Worm (Caenorhabditis elegans): ENCODE measurements around the gene hsp-25.

- TF ChIP-seq blmp-1 (tag; optimal IDR thresholded peaks at IDR 0.05), result no peak
- no peak for TF ChIP-seq rnt-1 (tag; optimal IDR thresholded peaks at IDR 0.05)
- TF ChIP-seq pqm-1 (tag; optimal IDR thresholded peaks at IDR 0.05), result no peak
- no peak for TF ChIP-seq lin-39 (tag; optimal IDR thresholded peaks at IDR 0.05)
- TF ChIP-seq mdl-1 (tag; optimal IDR thresholded peaks at IDR 0.05), result no peak
- no peak for TF ChIP-seq lsy-2 (tag; optimal IDR thresholded peaks at IDR 0.05)
- no peak for TF ChIP-seq ama-1 (optimal IDR thresholded peaks at IDR 0.05)
- no peak for TF ChIP-seq aha-1 (tag; optimal IDR thresholded peaks at IDR 0.05)
These were observed 8.3 kb downstream of the hsp-25 start, which contains the start of gene ipp-5 for ce11 chrX:6031169-6031568.

Measured in whole organism, L1 larva.